Worm (Caenorhabditis elegans) whole organism, L2 larva: ENCODE results near the gene T28D6.3.

ENCODE experiments used
- C34F6.9 ChIP-seq: fragments of 150-350 bp; optimal IDR thresholded peaks from 2 replicates; lab custom pipeline; 2014; ENCODE audit warnings: missing biosample characterization, missing genetic modification characterization
- F13H6.1 ChIP-seq: sonication (generic microtip); optimal IDR thresholded peaks from 2 replicates; lab custom pipeline; 2016; ENCODE audit warnings: missing genetic modification characterization, missing compliant biosample characterization
- Y55F3AM.14 ChIP-seq: fragments of 200-800 bp; sonication (Bioruptor generic); optimal IDR thresholded peaks from 2 replicates; lab custom pipeline; 2018; ENCODE audit warnings: mild to moderate bottlenecking, missing genetic modification characterization, missing compliant biosample characterization
- alr-1 ChIP-seq: fragments of 150-350 bp; optimal IDR thresholded peaks from 2 replicates; lab custom pipeline; 2014; ENCODE audit warnings: missing biosample characterization, missing genetic modification characterization
- blmp-1 ChIP-seq: sonication (generic microtip); optimal IDR thresholded peaks from 2 replicates; lab custom pipeline; 2017; ENCODE audit warnings: missing genetic modification characterization, mild to moderate bottlenecking, missing compliant biosample characterization, antibody characterized with exemption, moderate library complexity; ENCODE audit not compliant: insufficient read depth
- ceh-16 ChIP-seq: fragments of 150-350 bp; optimal IDR thresholded peaks from 2 replicates; lab custom pipeline; 2014; ENCODE audit warnings: missing biosample characterization, missing genetic modification characterization
- ceh-82 ChIP-seq: fragments of 150-350 bp; optimal IDR thresholded peaks from 2 replicates; lab custom pipeline; 2014; ENCODE audit warnings: missing biosample characterization, missing genetic modification characterization
- dmd-4 ChIP-seq: sonication (generic microtip); optimal IDR thresholded peaks from 2 replicates; lab custom pipeline; 2017; ENCODE audit warnings: missing biosample characterization, missing genetic modification characterization
- egl-27 ChIP-seq: sonication (generic microtip); optimal IDR thresholded peaks from 3 replicates; lab custom pipeline; 2017; ENCODE audit warnings: missing biosample characterization, missing genetic modification reagents, missing genetic modification characterization
- elt-3 ChIP-seq: sonication (generic microtip); optimal IDR thresholded peaks from 2 replicates; lab custom pipeline; 2017; ENCODE audit warnings: missing biosample characterization, missing genetic modification characterization
- fos-1 ChIP-seq: fragments of 150-350 bp; optimal IDR thresholded peaks from 2 replicates; lab custom pipeline; 2014; ENCODE audit warnings: missing biosample characterization, missing genetic modification characterization
- gmeb-1 ChIP-seq: fragments of 150-350 bp; optimal IDR thresholded peaks from 2 replicates; lab custom pipeline; 2014; ENCODE audit warnings: missing biosample characterization, missing genetic modification characterization
- lin-13 ChIP-seq: fragments of 150-350 bp; optimal IDR thresholded peaks from 2 replicates; lab custom pipeline; 2014; ENCODE audit warnings: missing biosample characterization, missing genetic modification reagents, missing genetic modification characterization
- lsy-2 ChIP-seq, 2 experiments: fragments of 150-350 bp in 1 of 2; sonication (generic microtip) in 1 of 2; optimal IDR thresholded peaks; 2 replicates each; lab custom pipeline; 2014 to 2017; ENCODE audit warnings: missing biosample characterization in 2 of 2, missing genetic modification characterization in 2 of 2
- mab-5 ChIP-seq: fragments of 150-350 bp; optimal IDR thresholded peaks from 2 replicates; lab custom pipeline; 2014; ENCODE audit warnings: missing biosample characterization, missing genetic modification characterization
- mbf-1 ChIP-seq: sonication (generic microtip); optimal IDR thresholded peaks from 2 replicates; lab custom pipeline; 2017; ENCODE audit warnings: missing biosample characterization, missing genetic modification characterization
- mdl-1 ChIP-seq, 2 experiments: fragments of 150-350 bp in 1 of 2; sonication (generic microtip) in 1 of 2; optimal IDR thresholded peaks; 2 replicates each; lab custom pipeline; 2017; ENCODE audit warnings: missing biosample characterization in 2 of 2, missing genetic modification characterization in 2 of 2
- nhr-10 ChIP-seq: sonication (generic microtip); optimal IDR thresholded peaks from 2 replicates; lab custom pipeline; 2017; ENCODE audit warnings: missing biosample characterization, missing genetic modification characterization
- nhr-11 ChIP-seq: fragments of 150-350 bp; optimal IDR thresholded peaks from 2 replicates; lab custom pipeline; 2014; ENCODE audit warnings: missing biosample characterization, missing genetic modification characterization
- nhr-12 ChIP-seq: fragments of 150-350 bp; optimal IDR thresholded peaks from 2 replicates; lab custom pipeline; 2014; ENCODE audit warnings: missing biosample characterization, missing genetic modification characterization
- nhr-129 ChIP-seq: fragments of 150-350 bp; optimal IDR thresholded peaks from 2 replicates; lab custom pipeline; 2014; ENCODE audit warnings: missing biosample characterization, missing genetic modification characterization
- nhr-23 ChIP-seq: fragments of 150-350 bp; optimal IDR thresholded peaks from 2 replicates; lab custom pipeline; 2014; ENCODE audit warnings: missing biosample characterization, missing genetic modification reagents, missing genetic modification characterization
- nhr-237 ChIP-seq: fragments of 150-350 bp; optimal IDR thresholded peaks from 2 replicates; lab custom pipeline; 2014; ENCODE audit warnings: missing biosample characterization, missing genetic modification characterization
- nhr-25 ChIP-seq: fragments of 150-350 bp; sonication (generic microtip); optimal IDR thresholded peaks from 3 replicates; lab custom pipeline; 2014; ENCODE audit warnings: missing biosample characterization, missing genetic modification characterization
- nhr-6 ChIP-seq: fragments of 150-350 bp; optimal IDR thresholded peaks from 2 replicates; lab custom pipeline; 2014; ENCODE audit warnings: missing biosample characterization, missing genetic modification characterization
- nhr-77 ChIP-seq: fragments of 150-350 bp; optimal IDR thresholded peaks from 2 replicates; lab custom pipeline; 2014; ENCODE audit warnings: missing biosample characterization, missing genetic modification characterization
- sem-4 ChIP-seq: fragments of 150-350 bp; optimal IDR thresholded peaks from 2 replicates; lab custom pipeline; 2014; ENCODE audit warnings: missing biosample characterization, missing genetic modification reagents, missing genetic modification characterization
- skn-1 ChIP-seq: sonication (generic microtip); optimal IDR thresholded peaks from 2 replicates; lab custom pipeline; 2017; ENCODE audit warnings: missing biosample characterization, missing genetic modification characterization
- sma-3 ChIP-seq: sonication (generic microtip); optimal IDR thresholded peaks from 2 replicates; lab custom pipeline; 2016; ENCODE audit warnings: missing genetic modification reagents, missing genetic modification characterization, missing compliant biosample characterization
- snpc-4 ChIP-seq: fragments of 150-350 bp; optimal IDR thresholded peaks from 2 replicates; lab custom pipeline; 2014; ENCODE audit warnings: missing biosample characterization, missing genetic modification characterization
- unc-39 ChIP-seq: fragments of 150-350 bp; optimal IDR thresholded peaks from 2 replicates; lab custom pipeline; 2014; ENCODE audit warnings: missing biosample characterization, missing genetic modification characterization
- unc-55 ChIP-seq: fragments of 150-350 bp; sonication (generic microtip); optimal IDR thresholded peaks from 3 replicates; lab custom pipeline; 2014; ENCODE audit warnings: missing biosample characterization, missing genetic modification reagents, missing genetic modification characterization
- unc-62 ChIP-seq: fragments of 150-350 bp; optimal IDR thresholded peaks from 2 replicates; lab custom pipeline; 2014; ENCODE audit warnings: missing biosample characterization, missing genetic modification reagents, missing genetic modification characterization
- zag-1 ChIP-seq: fragments of 150-350 bp; optimal IDR thresholded peaks from 2 replicates; lab custom pipeline; 2014; ENCODE audit warnings: missing biosample characterization, missing genetic modification characterization
- ztf-1 ChIP-seq: fragments of 200-800 bp; sonication (Bioruptor generic); conservative IDR thresholded peaks from 2 replicates; pipeline ENCODE4 v1.3.6; 2022; ENCODE audit warnings: missing genetic modification characterization, missing compliant biosample characterization
- ztf-4 ChIP-seq: fragments of 150-350 bp; optimal IDR thresholded peaks from 2 replicates; lab custom pipeline; 2014; ENCODE audit warnings: missing biosample characterization, missing genetic modification characterization

T28D6.3 gene

ce11 chrIII:11358273-11358672, 8.3 kb upstream of the T28D6.3 start:
- TF ChIP-seq lin-13 (GFP tag; lab: Kevin White, UChicago) (no peak), nhr-6 (tag; lab: Kevin White, UChicago) (no peak), ceh-82 (tag; lab: Kevin White, UChicago) (no peak), sma-3 (GFP tag; lab: Kevin White, UChicago) (no peak), Y55F3AM.14 (GFP tag; lab: Kevin White, UChicago) (no peak), unc-55 (GFP tag; lab: Kevin White, UChicago) (no peak), unc-62 (no peak), egl-27 (tag; lab: Kevin White, UChicago) (no peak), ztf-1 (GFP tag; lab: Robert Waterston, UW) (no peak), blmp-1 (tag; lab: Kevin White, UChicago) (no peak), ceh-16 (tag; lab: Kevin White, UChicago) (no peak), C34F6.9 (no peak), nhr-25 (tag; lab: Kevin White, UChicago) (no peak), alr-1 (tag; lab: Kevin White, UChicago) (no peak), ztf-4 (tag; lab: Kevin White, UChicago) (no peak), mdl-1 (tag; optimal IDR thresholded peaks at IDR 0.05; lab: Kevin White, UChicago) (no peak), dmd-4 (tag; lab: Kevin White, UChicago) (no peak), gmeb-1 (tag; lab: Kevin White, UChicago) (no peak)

ce11 chrIII:11359422-11359821, 7.1 kb upstream of the T28D6.3 start:
- TF ChIP-seq gmeb-1 (tag; lab: Kevin White, UChicago) (no peak), ceh-82 (tag; lab: Kevin White, UChicago) (no peak), F13H6.1 (tag; lab: Kevin White, UChicago) (no peak), mbf-1 (tag; lab: Kevin White, UChicago) (no peak), unc-39 (tag; lab: Kevin White, UChicago) (no peak), mdl-1 (tag; optimal IDR thresholded peaks at IDR 0.05; lab: Kevin White, UChicago) (no peak), sma-3 (GFP tag; lab: Kevin White, UChicago) (no peak), nhr-6 (tag; lab: Kevin White, UChicago) (no peak), zag-1 (no peak), lin-13 (GFP tag; lab: Kevin White, UChicago) (no peak), skn-1 (tag; lab: Kevin White, UChicago) (no peak)
- TF ChIP-seq, all 48 proteins: peak for 0

DNA sequence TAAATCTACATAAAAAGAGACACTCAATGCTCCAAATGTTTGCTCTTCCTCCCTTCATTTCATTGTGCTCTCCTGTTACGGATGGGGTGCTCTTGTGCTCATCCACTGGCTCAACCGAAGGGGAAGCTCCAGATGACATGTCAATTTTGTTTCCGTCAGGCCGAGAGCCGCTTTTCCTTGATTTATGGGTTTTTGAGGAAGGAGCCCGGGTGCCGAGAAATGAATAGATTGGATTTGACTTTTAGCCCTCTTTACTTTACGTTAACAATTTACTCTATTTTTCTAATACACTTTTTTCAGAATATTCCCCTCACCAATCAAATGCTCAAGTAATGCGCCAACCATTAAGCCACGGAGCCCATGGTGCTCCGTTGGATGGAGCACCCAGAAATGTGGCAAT, 6.4 kb upstream of the T28D6.3 start, which contains the start of gene T28D6.4:
T28D6.4 (plus strand) TSS at position 301 of the 400 bp plus-strand sequence.
- no peak for TF ChIP-seq blmp-1 (tag; lab: Kevin White, UChicago)
- no peak for TF ChIP-seq unc-62
- no peak for TF ChIP-seq nhr-10
- no peak for TF ChIP-seq sma-3 (GFP tag; lab: Kevin White, UChicago)

ce11 chrIII:11361394-11361793, 5.2 kb upstream of the T28D6.3 start:
- TF ChIP-seq nhr-11 (tag; lab: Kevin White, UChicago) (no peak), snpc-4 (tag; lab: Kevin White, UChicago) (no peak)

- no peak for TF ChIP-seq nhr-23 (tag; lab: Kevin White, UChicago)
- no peak for TF ChIP-seq gmeb-1 (tag; lab: Kevin White, UChicago)
- no peak for TF ChIP-seq nhr-237
- TF ChIP-seq ceh-82 (tag; lab: Kevin White, UChicago) = no peak
- TF ChIP-seq mab-5 (tag; lab: Kevin White, UChicago) = no peak
- TF ChIP-seq sem-4 (tag; lab: Kevin White, UChicago) = no peak
- TF ChIP-seq nhr-12 (tag; lab: Kevin White, UChicago) = no peak
- TF ChIP-seq snpc-4 (tag; lab: Kevin White, UChicago) = no peak
- no peak for TF ChIP-seq skn-1 (tag; lab: Kevin White, UChicago)
- TF ChIP-seq elt-3 (tag; lab: Kevin White, UChicago) = no peak
- no peak for TF ChIP-seq lsy-2 (tag; optimal IDR thresholded peaks at IDR 0.05; lab: Kevin White, UChicago)
- TF ChIP-seq nhr-77 (tag; lab: Kevin White, UChicago) = no peak
- TF ChIP-seq nhr-129 (tag; lab: Kevin White, UChicago) = no peak
- TF ChIP-seq F13H6.1 (tag; lab: Kevin White, UChicago) = no peak
- TF ChIP-seq fos-1 (tag; lab: Kevin White, UChicago) = no peak
- TF ChIP-seq unc-62 = no peak
- TF ChIP-seq ztf-4 (tag; lab: Kevin White, UChicago) = no peak
- TF ChIP-seq ztf-1 (GFP tag; lab: Robert Waterston, UW) = no peak
Measured at ce11 chrIII:11362915-11363314, 3.7 kb upstream of the T28D6.3 start.
